Worm (Caenorhabditis elegans): ENCODE data around the gene T23G7.3.
A peak's percentile ranks its signal among the peaks of the same experiment; 100 is the strongest.

The T23G7.3 gene

ce11 chrII:9135878-9136277 lies 31.8 kb downstream of the T23G7.3 start, which contains the start of gene nlp-78:
Gene nlp-78, plus strand, starts transcription at chrII:9136178.
- no peak for TF ChIP-seq php-3 (GFP tag; IDR thresholded peaks at IDR 0.05)
- TF ChIP-seq mdt-29 (GFP tag; IDR thresholded peaks at IDR 0.05) = no peak
- no peak for TF ChIP-seq F26F4.8 (GFP tag; conservative IDR thresholded peaks at IDR 0.05)
- TF ChIP-seq rbr-2 (tag; optimal IDR thresholded peaks at IDR 0.05) = no peak
- no peak for TF ChIP-seq nhr-77 (tag; optimal IDR thresholded peaks at IDR 0.05)
- no peak for TF ChIP-seq egl-27 (tag; optimal IDR thresholded peaks at IDR 0.05)
- TF ChIP-seq Y105C5A.15 (GFP tag; IDR thresholded peaks at IDR 0.05) = no peak
- no peak for TF ChIP-seq spr-3 (GFP tag; optimal IDR thresholded peaks at IDR 0.05)
- TF ChIP-seq nhr-11 (tag; optimal IDR thresholded peaks at IDR 0.05) = no peak
- no peak for TF ChIP-seq fos-1 (tag; optimal IDR thresholded peaks at IDR 0.05)
- TF ChIP-seq zip-11 (GFP tag; IDR thresholded peaks at IDR 0.05) = no peak
- TF ChIP-seq lin-29 (GFP tag; IDR thresholded peaks at IDR 0.05) = no peak

ce11 chrII:9132338-9132737 lies 35.3 kb downstream of the T23G7.3 start:
- TF ChIP-seq attf-4 (tag; optimal IDR thresholded peaks at IDR 0.05) (no peak), madf-5 (GFP tag; IDR thresholded peaks at IDR 0.05) (no peak), mep-1 (tag; optimal IDR thresholded peaks at IDR 0.05) (peak; percentile 48), saeg-2 (GFP tag; IDR thresholded peaks at IDR 0.05) (no peak), Y5F2A.4 (GFP tag; optimal IDR thresholded peaks at IDR 0.05) (peak; percentile 18), rbr-2 (tag; optimal IDR thresholded peaks at IDR 0.05) (no peak), cey-2 (tag; optimal IDR thresholded peaks at IDR 0.05; ENCODE audit: borderline replicate concordance, insufficient read depth) (no peak), tag-97 (GFP tag; IDR thresholded peaks at IDR 0.05) (no peak), unc-130 (GFP tag; optimal IDR thresholded peaks at IDR 0.05) (no peak), php-3 (GFP tag; IDR thresholded peaks at IDR 0.05) (no peak), jun-1 (tag; optimal IDR thresholded peaks at IDR 0.05) (peak; percentile 92), lin-39 (tag; optimal IDR thresholded peaks at IDR 0.05) (no peak), zip-11 (GFP tag; IDR thresholded peaks at IDR 0.05) (no peak), F37D6.2 (tag; optimal IDR thresholded peaks at IDR 0.05) (no peak), lin-13 (GFP tag; optimal IDR thresholded peaks at IDR 0.05) (no peak)

- no peak for TF ChIP-seq sdz-12 (GFP tag; optimal IDR thresholded peaks at IDR 0.05)
- no peak for TF ChIP-seq snpc-1.2 (GFP tag; IDR thresholded peaks at IDR 0.05)
- TF ChIP-seq php-3 (GFP tag; IDR thresholded peaks at IDR 0.05) = no peak
- peak; percentile 75 for TF ChIP-seq jun-1 (tag; optimal IDR thresholded peaks at IDR 0.05)
- TF ChIP-seq F44E2.7 (GFP tag; IDR thresholded peaks at IDR 0.05) = no peak
- TF ChIP-seq unc-39 (tag; optimal IDR thresholded peaks at IDR 0.05) = no peak
- no peak for TF ChIP-seq dmd-9 (GFP tag; IDR thresholded peaks at IDR 0.05)
Measured at ce11 chrII:9131363-9131762, 36.3 kb downstream of the T23G7.3 start, which contains the start of gene C16D2.1. Gene C16D2.1, plus strand, starts transcription at chrII:9131663.

ce11 chrII:9130339-9130738 lies 37.3 kb downstream of the T23G7.3 start:
- peak; percentile 11 for TF ChIP-seq mxl-3 (GFP tag; optimal IDR thresholded peaks at IDR 0.05)
- no peak for TF ChIP-seq skn-1 (tag; optimal IDR thresholded peaks at IDR 0.05)
- TF ChIP-seq nhr-42 (GFP tag; IDR thresholded peaks at IDR 0.05) = no peak
- no peak for TF ChIP-seq jun-1 (tag; optimal IDR thresholded peaks at IDR 0.05)
- TF ChIP-seq daf-12 (tag; optimal IDR thresholded peaks at IDR 0.05) = no peak
- TF ChIP-seq lsy-2 (tag; optimal IDR thresholded peaks at IDR 0.05) = peak in 1 of 2 experiments; percentile 3

ce11 chrII:9128132-9128531 lies 39.5 kb downstream of the T23G7.3 start:
- TF ChIP-seq daf-19 (GFP tag; conservative IDR thresholded peaks at IDR 0.05) (no peak), ztf-11 (tag; optimal IDR thresholded peaks at IDR 0.05) (no peak), unc-39 (tag; optimal IDR thresholded peaks at IDR 0.05) (no peak), Y105C5A.15 (GFP tag; IDR thresholded peaks at IDR 0.05) (no peak), pqm-1 (tag; optimal IDR thresholded peaks at IDR 0.05) (peak; percentile 82), mdt-29 (GFP tag; IDR thresholded peaks at IDR 0.05) (peak; percentile 83), ceh-62 (tag; optimal IDR thresholded peaks at IDR 0.05) (no peak), daf-16 (GFP tag; optimal IDR thresholded peaks at IDR 0.05) (no peak), daf-16 (tag; optimal IDR thresholded peaks at IDR 0.05) (peak; percentile 85), cey-2 (tag; optimal IDR thresholded peaks at IDR 0.05; ENCODE audit: borderline replicate concordance, insufficient read depth) (peak; percentile 65), unc-62 (GFP tag; optimal IDR thresholded peaks at IDR 0.05 in 1 of 2) (peak in 1 of 2 experiments; percentile 45), unc-62 (tag; optimal IDR thresholded peaks at IDR 0.05) (no peak), Y75B8A.6 (GFP tag; IDR thresholded peaks at IDR 0.05) (0 out of 2 replicates have a peak, but pooled peaks have one; percentile 13), nhr-76 (tag; optimal IDR thresholded peaks at IDR 0.05) (peak; percentile 38), mxl-3 (GFP tag; optimal IDR thresholded peaks at IDR 0.05) (peak; percentile 64), nhr-237 (tag; optimal IDR thresholded peaks at IDR 0.05) (no peak), mep-1 (tag; optimal IDR thresholded peaks at IDR 0.05) (peak; percentile 40), hlh-11 (tag; optimal IDR thresholded peaks at IDR 0.05) (peak; percentile 89)
